Worm (Caenorhabditis elegans): ENCODE measurements around the gene Y43C5A.4.
A peak's percentile ranks its signal among the peaks of the same experiment; 100 is the strongest.

The Y43C5A.4 gene

ce11 chrIV:10294030-10294429 lies 16.2 kb downstream of the Y43C5A.4 start, which contains the start of gene R09E10.6:
TSS of gene R09E10.6 (minus strand) at chrIV:10294130.
- TF ChIP-seq mbf-1 (tag; optimal IDR thresholded peaks at IDR 0.05): no peak
- TF ChIP-seq gmeb-1 (tag; optimal IDR thresholded peaks at IDR 0.05): no peak
- no peak for TF ChIP-seq nhr-12 (tag; optimal IDR thresholded peaks at IDR 0.05)
- no peak for TF ChIP-seq snpc-4 (tag; optimal IDR thresholded peaks at IDR 0.05)
- no peak for TF ChIP-seq lsy-2 (tag; optimal IDR thresholded peaks at IDR 0.05)
- no peak for TF ChIP-seq skn-1 (tag; optimal IDR thresholded peaks at IDR 0.05)
- no peak for TF ChIP-seq R02D3.7 (tag; optimal IDR thresholded peaks at IDR 0.05)
- TF ChIP-seq mab-5 (tag; optimal IDR thresholded peaks at IDR 0.05): no peak
- no peak for TF ChIP-seq unc-39 (tag; optimal IDR thresholded peaks at IDR 0.05)
- TF ChIP-seq C34F6.9 (tag; optimal IDR thresholded peaks at IDR 0.05): no peak
- TF ChIP-seq lin-11 (tag; optimal IDR thresholded peaks at IDR 0.05): no peak
- TF ChIP-seq crh-2 (tag; optimal IDR thresholded peaks at IDR 0.05): no peak
- TF ChIP-seq nhr-23 (tag; optimal IDR thresholded peaks at IDR 0.05): no peak
- TF ChIP-seq nhr-77 (tag; optimal IDR thresholded peaks at IDR 0.05): no peak

ce11 chrIV:10295084-10295483 lies 17.3 kb downstream of the Y43C5A.4 start, which contains the start of gene R09E10.13:
TSS of gene R09E10.13 (minus strand) at chrIV:10295144.
- TF ChIP-seq ztf-4 (tag; optimal IDR thresholded peaks at IDR 0.05) (peak; percentile 47), nhr-11 (tag; optimal IDR thresholded peaks at IDR 0.05) (no peak), F13H6.1 (tag; optimal IDR thresholded peaks at IDR 0.05) (no peak), ama-1 (optimal IDR thresholded peaks at IDR 0.05) (no peak)

- TF ChIP-seq nhr-25 (tag; optimal IDR thresholded peaks at IDR 0.05) (no peak), lin-11 (tag; optimal IDR thresholded peaks at IDR 0.05) (no peak), mbf-1 (tag; optimal IDR thresholded peaks at IDR 0.05) (no peak), zag-1 (tag; optimal IDR thresholded peaks at IDR 0.05) (no peak), ztf-11 (tag; optimal IDR thresholded peaks at IDR 0.05) (no peak), ztf-1 (GFP tag; conservative IDR thresholded peaks at IDR 0.05) (no peak), ceh-82 (tag; optimal IDR thresholded peaks at IDR 0.05) (no peak), skn-1 (tag; optimal IDR thresholded peaks at IDR 0.05) (no peak), crh-2 (tag; optimal IDR thresholded peaks at IDR 0.05) (no peak), C34F6.9 (tag; optimal IDR thresholded peaks at IDR 0.05) (no peak), nhr-129 (tag; optimal IDR thresholded peaks at IDR 0.05) (no peak), peb-1 (tag; optimal IDR thresholded peaks at IDR 0.05) (no peak), lsy-2 (tag; optimal IDR thresholded peaks at IDR 0.05) (no peak), dmd-4 (tag; optimal IDR thresholded peaks at IDR 0.05) (no peak), mab-5 (tag; optimal IDR thresholded peaks at IDR 0.05) (no peak), nhr-6 (tag; optimal IDR thresholded peaks at IDR 0.05) (no peak)
Measured at ce11 chrIV:10296036-10296435, 18.2 kb downstream of the Y43C5A.4 start.

ce11 chrIV:10302203-10302602 lies 24.4 kb downstream of the Y43C5A.4 start, which contains the start of gene R09E10.5:
TSS of gene R09E10.5 (minus strand) at chrIV:10302303.
- TF ChIP-seq nhr-237 (tag; optimal IDR thresholded peaks at IDR 0.05) (no peak), blmp-1 (tag; optimal IDR thresholded peaks at IDR 0.05; ENCODE audit: insufficient read depth) (no peak), lsy-2 (tag; optimal IDR thresholded peaks at IDR 0.05) (no peak), Y55F3AM.14 (GFP tag; optimal IDR thresholded peaks at IDR 0.05) (no peak), mbf-1 (tag; optimal IDR thresholded peaks at IDR 0.05) (no peak), aly-2 (tag; optimal IDR thresholded peaks at IDR 0.05) (no peak), mab-5 (tag; optimal IDR thresholded peaks at IDR 0.05) (no peak), nhr-25 (tag; optimal IDR thresholded peaks at IDR 0.05) (no peak), unc-62 (GFP tag; optimal IDR thresholded peaks at IDR 0.05) (no peak), crh-2 (tag; optimal IDR thresholded peaks at IDR 0.05) (no peak), sma-9 (GFP tag; optimal IDR thresholded peaks at IDR 0.05) (no peak), sma-9 (tag; optimal IDR thresholded peaks at IDR 0.05) (no peak), lin-13 (GFP tag; optimal IDR thresholded peaks at IDR 0.05) (no peak), zag-1 (tag; optimal IDR thresholded peaks at IDR 0.05) (no peak), snpc-4 (tag; optimal IDR thresholded peaks at IDR 0.05) (no peak), ztf-1 (GFP tag; conservative IDR thresholded peaks at IDR 0.05) (no peak), nhr-6 (tag; optimal IDR thresholded peaks at IDR 0.05) (no peak)

ce11 chrIV:10304383-10304782 lies 26.6 kb downstream of the Y43C5A.4 start:
- TF ChIP-seq snpc-4 (tag; optimal IDR thresholded peaks at IDR 0.05): no peak
- TF ChIP-seq elt-3 (tag; optimal IDR thresholded peaks at IDR 0.05): no peak
- no peak for TF ChIP-seq nhr-237 (tag; optimal IDR thresholded peaks at IDR 0.05)
- TF ChIP-seq ceh-82 (tag; optimal IDR thresholded peaks at IDR 0.05): no peak
- no peak for TF ChIP-seq alr-1 (tag; optimal IDR thresholded peaks at IDR 0.05)
